Worm (Caenorhabditis elegans) whole organism, early embryonic: Measurements from ENCODE around the gene hlh-28.

ENCODE experiments used
- B0310.2 ChIP-seq: sonication (generic microtip); optimal IDR thresholded peaks from 2 replicates; lab custom pipeline; 2016; ENCODE audit warnings: mild to moderate bottlenecking, missing genetic modification characterization, missing compliant biosample characterization
- F13C5.2 ChIP-seq: sonication (generic microtip); optimal IDR thresholded peaks from 2 replicates; lab custom pipeline; 2017; ENCODE audit warnings: mild to moderate bottlenecking, missing genetic modification characterization, inconsistent platforms, missing compliant biosample characterization
- aly-1 ChIP-seq: sonication (generic microtip); optimal IDR thresholded peaks from 2 replicates; lab custom pipeline; 2016; ENCODE audit warnings: missing genetic modification characterization, missing compliant biosample characterization
- ama-1 ChIP-seq: fragments of 150-350 bp; optimal IDR thresholded peaks from 2 replicates; lab custom pipeline; 2014
- ceh-13 ChIP-seq: fragments of 200-800 bp; sonication (Bioruptor generic); optimal IDR thresholded peaks from 2 replicates; lab custom pipeline; 2018; ENCODE audit warnings: mild to moderate bottlenecking, missing genetic modification characterization, missing compliant biosample characterization
- ceh-36 ChIP-seq: sonication (generic microtip); optimal IDR thresholded peaks from 2 replicates; lab custom pipeline; 2016; ENCODE audit warnings: missing genetic modification characterization, inconsistent platforms, missing compliant biosample characterization
- ets-7 ChIP-seq: sonication (generic microtip); optimal IDR thresholded peaks from 2 replicates; lab custom pipeline; 2016; ENCODE audit warnings: missing genotype, missing genetic modification characterization, missing compliant biosample characterization
- flt-1 ChIP-seq: fragments of 200-800 bp; sonication (Bioruptor generic); IDR thresholded peaks from 2 replicates; pipeline ENCODE4 v1.3.6; 2022; ENCODE audit warnings: missing genetic modification characterization, missing compliant biosample characterization
- hmbx-1 ChIP-seq: sonication (generic microtip); optimal IDR thresholded peaks from 2 replicates; lab custom pipeline; 2016; ENCODE audit warnings: mild to moderate bottlenecking, missing genetic modification characterization, missing compliant biosample characterization
- hmg-4 ChIP-seq: fragments of 200-800 bp; sonication (Bioruptor generic); optimal IDR thresholded peaks from 2 replicates; lab custom pipeline; 2018; ENCODE audit warnings: mild to moderate bottlenecking, missing genetic modification characterization, missing compliant biosample characterization
- hnd-1 ChIP-seq: sonication (generic microtip); optimal IDR thresholded peaks from 2 replicates; lab custom pipeline; 2016; ENCODE audit warnings: missing genetic modification characterization, missing compliant biosample characterization
- pes-1 ChIP-seq: fragments of 200-800 bp; sonication (Bioruptor generic); IDR thresholded peaks from 2 replicates; pipeline ENCODE4 v1.3.6; 2022; ENCODE audit warnings: missing genetic modification reagents, missing genetic modification characterization, missing compliant biosample characterization
- scrt-1 ChIP-seq: fragments of 200-800 bp; sonication (Bioruptor generic); IDR thresholded peaks from 2 replicates; pipeline ENCODE4 v1.3.6; 2022; ENCODE audit warnings: missing genetic modification characterization, missing compliant biosample characterization
- sea-1 ChIP-seq: fragments of 200-800 bp; sonication (Bioruptor generic); conservative IDR thresholded peaks from 2 replicates; pipeline ENCODE4 v1.3.6; 2022; ENCODE audit warnings: missing genetic modification characterization, missing compliant biosample characterization
- tbx-11 ChIP-seq: fragments of 200-800 bp; sonication (Bioruptor generic); IDR thresholded peaks from 2 replicates; pipeline ENCODE4 v1.3.6; 2022; ENCODE audit warnings: missing genetic modification characterization, missing compliant biosample characterization
- tbx-37 ChIP-seq: fragments of 200-800 bp; sonication (Bioruptor generic); conservative IDR thresholded peaks from 2 replicates; pipeline ENCODE4 v1.3.6; 2022; ENCODE audit warnings: missing genetic modification reagents, missing genetic modification characterization, missing compliant biosample characterization
- tra-4 ChIP-seq: sonication (generic microtip); optimal IDR thresholded peaks from 2 replicates; lab custom pipeline; 2017; ENCODE audit warnings: missing genetic modification characterization, missing compliant biosample characterization

The hlh-28 gene

ce11 chrX:17521425-17521824 is 29.4 kb upstream of the hlh-28 start:
- TF ChIP-seq hmbx-1 (tag; lab: Kevin White, UChicago), result no peak
- no peak for TF ChIP-seq hmg-4
- TF ChIP-seq aly-1 (tag; lab: Kevin White, UChicago), result no peak
- no peak for TF ChIP-seq F13C5.2 (tag; lab: Kevin White, UChicago)
- no peak for TF ChIP-seq tbx-11

ce11 chrX:17527377-17527776 is 23.5 kb upstream of the hlh-28 start:
- TF ChIP-seq aly-1 (tag; lab: Kevin White, UChicago), result no peak
- no peak for TF ChIP-seq pes-1 (GFP tag; lab: Robert Waterston, UW)
- TF ChIP-seq ceh-36 (tag; lab: Kevin White, UChicago), result no peak
- no peak for TF ChIP-seq tra-4 (tag; lab: Kevin White, UChicago)
- no peak for TF ChIP-seq ama-1 (lab: Kevin White, UChicago)
- TF ChIP-seq hmg-4, result no peak
- TF ChIP-seq hmbx-1 (tag; lab: Kevin White, UChicago), result no peak
- no peak for TF ChIP-seq sea-1 (GFP tag; lab: Robert Waterston, UW)
- TF ChIP-seq hnd-1 (tag; lab: Kevin White, UChicago), result no peak
- TF ChIP-seq scrt-1 (GFP tag; lab: Robert Waterston, UW), result no peak
- no peak for TF ChIP-seq tbx-11
- no peak for TF ChIP-seq tbx-37 (GFP tag; lab: Robert Waterston, UW)
- no peak for TF ChIP-seq F13C5.2 (tag; lab: Kevin White, UChicago)
- TF ChIP-seq B0310.2, result no peak
- no peak for TF ChIP-seq ceh-13
- TF ChIP-seq ets-7 (tag; lab: Kevin White, UChicago), result no peak
- TF ChIP-seq flt-1 (GFP tag; lab: Robert Waterston, UW), result no peak

- TF ChIP-seq tra-4 (tag; lab: Kevin White, UChicago) (no peak), pes-1 (GFP tag; lab: Robert Waterston, UW) (no peak), hmg-4 (no peak), ets-7 (tag; lab: Kevin White, UChicago) (no peak), tbx-11 (no peak), B0310.2 (no peak), sea-1 (GFP tag; lab: Robert Waterston, UW) (no peak), tbx-37 (GFP tag; lab: Robert Waterston, UW) (no peak)
These were observed 22.8 kb upstream of the hlh-28 start, which contains the start of gene sup-10 for ce11 chrX:17528068-17528467. sup-10 (plus strand) TSS chrX:17528344.

- no peak for TF ChIP-seq ets-7 (tag; lab: Kevin White, UChicago)
- TF ChIP-seq ceh-36 (tag; lab: Kevin White, UChicago), result no peak
- no peak for TF ChIP-seq ama-1 (lab: Kevin White, UChicago)
- TF ChIP-seq hnd-1 (tag; lab: Kevin White, UChicago), result no peak
- TF ChIP-seq B0310.2, result no peak
- TF ChIP-seq tra-4 (tag; lab: Kevin White, UChicago), result no peak
- no peak for TF ChIP-seq tbx-11
- TF ChIP-seq tbx-37 (GFP tag; lab: Robert Waterston, UW), result no peak
- TF ChIP-seq F13C5.2 (tag; lab: Kevin White, UChicago), result no peak
- TF ChIP-seq scrt-1 (GFP tag; lab: Robert Waterston, UW), result no peak
- TF ChIP-seq pes-1 (GFP tag; lab: Robert Waterston, UW), result no peak
- no peak for TF ChIP-seq sea-1 (GFP tag; lab: Robert Waterston, UW)
- no peak for TF ChIP-seq ceh-13
- no peak for TF ChIP-seq flt-1 (GFP tag; lab: Robert Waterston, UW)
- no peak for TF ChIP-seq hmbx-1 (tag; lab: Kevin White, UChicago)
These were observed 16.8 kb upstream of the hlh-28 start, which contains the start of gene F31A3.3 for ce11 chrX:17534014-17534465. F31A3.3 (minus strand) TSS chrX:17534064.

ce11 chrX:17534877-17535276 is 16.0 kb upstream of the hlh-28 start:
- TF ChIP-seq pes-1 (GFP tag; lab: Robert Waterston, UW) (no peak), hnd-1 (tag; lab: Kevin White, UChicago) (no peak), ets-7 (tag; lab: Kevin White, UChicago) (no peak), ceh-36 (tag; lab: Kevin White, UChicago) (no peak), B0310.2 (no peak), tbx-37 (GFP tag; lab: Robert Waterston, UW) (no peak), ceh-13 (no peak), scrt-1 (GFP tag; lab: Robert Waterston, UW) (no peak), ama-1 (lab: Kevin White, UChicago) (no peak), tra-4 (tag; lab: Kevin White, UChicago) (no peak), sea-1 (GFP tag; lab: Robert Waterston, UW) (no peak), F13C5.2 (tag; lab: Kevin White, UChicago) (no peak), hmbx-1 (tag; lab: Kevin White, UChicago) (no peak), tbx-11 (no peak), hmg-4 (no peak), aly-1 (tag; lab: Kevin White, UChicago) (no peak), flt-1 (GFP tag; lab: Robert Waterston, UW) (no peak)

- TF ChIP-seq flt-1 (GFP tag; lab: Robert Waterston, UW), result no peak
- no peak for TF ChIP-seq F13C5.2 (tag; lab: Kevin White, UChicago)
- no peak for TF ChIP-seq ceh-36 (tag; lab: Kevin White, UChicago)
- no peak for TF ChIP-seq tbx-11
- no peak for TF ChIP-seq ceh-13
- TF ChIP-seq ama-1 (lab: Kevin White, UChicago), result no peak
- no peak for TF ChIP-seq hnd-1 (tag; lab: Kevin White, UChicago)
- TF ChIP-seq sea-1 (GFP tag; lab: Robert Waterston, UW), result no peak
These were observed 13.3 kb upstream of the hlh-28 start for ce11 chrX:17537568-17537967.

ce11 chrX:17539968-17540367 is 10.9 kb upstream of the hlh-28 start:
- TF ChIP-seq scrt-1 (GFP tag; lab: Robert Waterston, UW), result no peak
- no peak for TF ChIP-seq ets-7 (tag; lab: Kevin White, UChicago)
- TF ChIP-seq B0310.2, result no peak
- no peak for TF ChIP-seq pes-1 (GFP tag; lab: Robert Waterston, UW)
- no peak for TF ChIP-seq sea-1 (GFP tag; lab: Robert Waterston, UW)
- no peak for TF ChIP-seq aly-1 (tag; lab: Kevin White, UChicago)
- no peak for TF ChIP-seq ceh-36 (tag; lab: Kevin White, UChicago)
- no peak for TF ChIP-seq F13C5.2 (tag; lab: Kevin White, UChicago)
- no peak for TF ChIP-seq ama-1 (lab: Kevin White, UChicago)
- no peak for TF ChIP-seq hmg-4
- no peak for TF ChIP-seq tbx-37 (GFP tag; lab: Robert Waterston, UW)
- TF ChIP-seq ceh-13, result no peak
- TF ChIP-seq tra-4 (tag; lab: Kevin White, UChicago), result no peak
- no peak for TF ChIP-seq flt-1 (GFP tag; lab: Robert Waterston, UW)
- TF ChIP-seq tbx-11, result no peak
